Worm (Caenorhabditis elegans): ENCODE measurements around the gene sre-49.
A peak's percentile ranks its signal among the peaks of the same experiment; 100 is the strongest.
"Not testable (repeated sequence)": the region's sequence is repeated elsewhere in the genome, so short reads cannot be mapped to it uniquely, and the experiment has no call there.

sre-49 gene

DNA sequence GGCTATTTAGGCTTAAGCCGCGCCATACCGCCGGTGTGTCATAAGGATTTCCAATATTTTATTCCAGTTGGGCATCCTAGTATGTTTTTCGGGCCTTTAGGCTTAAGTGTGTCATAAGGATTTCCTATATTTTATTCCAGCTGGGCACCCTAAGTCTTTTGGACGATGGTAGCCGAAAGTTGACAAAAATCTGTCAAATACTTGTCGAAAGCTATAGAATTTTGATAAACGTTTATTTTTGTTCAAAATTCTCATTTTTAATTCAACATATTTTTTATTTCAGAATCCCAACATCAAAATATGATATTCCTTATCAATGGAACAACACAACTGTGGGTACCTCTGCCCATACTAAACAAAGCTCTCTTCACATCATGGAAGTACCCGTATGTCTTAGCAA lies at the start of gene sre-49:
sre-49 (plus strand) TSS at position 301 of the 400 bp plus-strand sequence.
- not testable (repeated sequence) for TF ChIP-seq npax-4, tbx-7, tbx-2 (tag; optimal IDR thresholded peaks at IDR 0.05)

DNA sequence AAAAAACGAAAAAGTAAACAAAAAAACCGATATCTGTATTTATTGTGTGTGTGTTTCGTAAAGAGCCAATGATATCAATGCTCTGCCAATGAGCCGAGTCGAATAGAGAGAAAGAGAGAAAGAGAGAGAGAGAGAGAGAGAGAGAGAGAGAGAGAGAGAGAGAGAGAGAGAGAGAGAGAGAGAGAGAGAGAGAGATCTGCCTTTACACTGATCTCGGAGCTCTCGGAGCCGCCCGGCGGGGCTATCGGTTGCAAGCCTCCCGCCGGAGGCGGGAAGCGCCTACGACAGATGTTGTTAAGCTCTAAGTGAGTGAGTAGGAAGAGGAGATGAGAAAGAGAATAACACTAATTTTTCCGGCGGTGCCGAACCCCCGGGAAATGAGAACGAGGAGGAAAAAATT lies 49.8 kb upstream of the sre-49 start:
- no peak for TF ChIP-seq ahr-1 (tag; optimal IDR thresholded peaks at IDR 0.05)
- TF ChIP-seq madf-2 (tag; optimal IDR thresholded peaks at IDR 0.05), result no peak
- TF ChIP-seq ama-1 (optimal IDR thresholded peaks at IDR 0.05), result no peak
- TF ChIP-seq hlh-15 (tag; optimal IDR thresholded peaks at IDR 0.05), result no peak
- no peak for TF ChIP-seq ceh-45 (GFP tag; IDR thresholded peaks at IDR 0.05)
- peak; percentile 36 for TF ChIP-seq pat-9 (tag; optimal IDR thresholded peaks at IDR 0.05)
- peak; percentile 52 for TF ChIP-seq nfya-1 (tag; optimal IDR thresholded peaks at IDR 0.05)

- TF ChIP-seq hlh-13 (GFP tag; optimal IDR thresholded peaks at IDR 0.05) (no peak), ama-1 (optimal IDR thresholded peaks at IDR 0.05) (no peak), Y22D7AL.16 (tag; optimal IDR thresholded peaks at IDR 0.05) (no peak), C38D4.7 (GFP tag; optimal IDR thresholded peaks at IDR 0.05) (no peak), unc-86 (tag; optimal IDR thresholded peaks at IDR 0.05) (no peak), ets-4 (tag; optimal IDR thresholded peaks at IDR 0.05) (no peak), ahr-1 (tag; optimal IDR thresholded peaks at IDR 0.05) (no peak), F13H6.1 (tag; optimal IDR thresholded peaks at IDR 0.05) (no peak), ceh-31 (tag; optimal IDR thresholded peaks at IDR 0.05) (no peak), fax-1 (tag; optimal IDR thresholded peaks at IDR 0.05) (no peak), dve-1 (tag; optimal IDR thresholded peaks at IDR 0.05) (no peak), sox-2 (GFP tag; IDR thresholded peaks at IDR 0.05) (no peak), pqm-1 (tag; optimal IDR thresholded peaks at IDR 0.05) (no peak)
These were observed 43.7 kb upstream of the sre-49 start, which contains the start of gene Y57A10A.27 for ce11 chrII:12274944-12275343. TSS of gene Y57A10A.27 (minus strand) at chrII:12275044.

DNA sequence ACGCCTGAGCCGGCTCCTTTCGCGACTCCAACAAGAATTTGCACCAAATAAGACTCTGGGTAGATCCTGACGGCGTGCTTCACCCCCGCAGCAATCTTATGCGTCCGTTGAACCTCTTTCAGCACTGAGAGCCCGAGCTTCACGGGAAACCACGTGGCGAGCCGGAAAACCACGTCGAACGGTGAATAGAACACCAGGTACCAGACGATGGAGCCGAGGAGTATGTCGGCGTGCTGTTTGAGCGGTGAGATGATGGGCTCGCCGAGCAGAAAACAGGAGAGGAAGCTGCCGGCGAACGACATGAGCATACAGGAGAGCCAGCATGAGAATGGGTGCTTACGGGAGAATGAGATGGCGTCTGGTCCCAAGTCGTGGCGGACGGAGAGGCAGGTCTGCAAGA lies 40.0 kb upstream of the sre-49 start:
- TF ChIP-seq che-1 (tag; optimal IDR thresholded peaks at IDR 0.05), result no peak

ce11 chrII:12279259-12279658 lies 39.4 kb upstream of the sre-49 start, which contains the start of the genes tric-1B.2 and Y57A10A.29:
TSS of gene tric-1B.2 (minus strand) at chrII:12279387.
TSS of gene Y57A10A.29 (plus strand) at chrII:12279561.
- TF ChIP-seq unc-42 (tag; optimal IDR thresholded peaks at IDR 0.05), result peak; percentile 61
- TF ChIP-seq pax-1 (tag; optimal IDR thresholded peaks at IDR 0.05), result no peak

- no peak for TF ChIP-seq ref-2 (tag; optimal IDR thresholded peaks at IDR 0.05)
These were observed 38.3 kb upstream of the sre-49 start, which contains the start of gene ife-5 for ce11 chrII:12280360-12280759. TSS of gene ife-5 (plus strand) at chrII:12280660.

- no peak for TF ChIP-seq che-1 (tag; optimal IDR thresholded peaks at IDR 0.05)
- TF ChIP-seq T23F11.4 (GFP tag; optimal IDR thresholded peaks at IDR 0.05), result no peak
- no peak for TF ChIP-seq ama-1 (optimal IDR thresholded peaks at IDR 0.05)
- TF ChIP-seq pha-4 (tag; optimal IDR thresholded peaks at IDR 0.05), result no peak
These were observed 34.6 kb upstream of the sre-49 start for ce11 chrII:12284045-12284444.

DNA sequence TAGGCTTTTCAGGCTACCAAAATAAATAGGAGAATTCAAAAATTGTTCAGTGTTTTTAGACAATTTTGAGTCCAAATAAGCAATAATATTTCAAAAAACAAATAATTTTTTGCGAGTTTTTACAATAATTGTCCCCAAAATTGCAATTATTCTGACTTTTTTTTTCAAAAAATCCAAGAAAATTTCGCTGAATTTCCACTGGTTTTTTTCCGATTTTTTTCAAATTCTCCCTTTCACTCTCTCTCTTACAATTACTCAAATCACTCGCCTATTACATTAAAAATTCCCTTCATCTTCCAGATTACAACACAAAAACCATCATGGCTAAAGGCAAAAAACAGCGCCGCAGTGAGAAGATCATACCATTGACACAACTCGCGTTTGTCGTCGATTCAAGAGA lies 29.6 kb upstream of the sre-49 start, which contains the start of gene Y57A10A.31:
Y57A10A.31 (plus strand) TSS at position 301 of the 400 bp plus-strand sequence.
- TF ChIP-seq fkh-6 (tag; optimal IDR thresholded peaks at IDR 0.05), result no peak
- no peak for TF ChIP-seq fkh-10 (GFP tag; optimal IDR thresholded peaks at IDR 0.05)
- no peak for TF ChIP-seq pat-9 (tag; optimal IDR thresholded peaks at IDR 0.05)
- no peak for TF ChIP-seq dve-1 (tag; optimal IDR thresholded peaks at IDR 0.05)
- no peak for TF ChIP-seq mec-3 (tag; optimal IDR thresholded peaks at IDR 0.05; ENCODE audit: borderline replicate concordance)
